Fruit fly (Drosophila melanogaster): ENCODE measurements around the gene mbf1.
A peak's percentile ranks its signal among the peaks of the same experiment; 100 is the strongest.

Gene mbf1

DNA sequence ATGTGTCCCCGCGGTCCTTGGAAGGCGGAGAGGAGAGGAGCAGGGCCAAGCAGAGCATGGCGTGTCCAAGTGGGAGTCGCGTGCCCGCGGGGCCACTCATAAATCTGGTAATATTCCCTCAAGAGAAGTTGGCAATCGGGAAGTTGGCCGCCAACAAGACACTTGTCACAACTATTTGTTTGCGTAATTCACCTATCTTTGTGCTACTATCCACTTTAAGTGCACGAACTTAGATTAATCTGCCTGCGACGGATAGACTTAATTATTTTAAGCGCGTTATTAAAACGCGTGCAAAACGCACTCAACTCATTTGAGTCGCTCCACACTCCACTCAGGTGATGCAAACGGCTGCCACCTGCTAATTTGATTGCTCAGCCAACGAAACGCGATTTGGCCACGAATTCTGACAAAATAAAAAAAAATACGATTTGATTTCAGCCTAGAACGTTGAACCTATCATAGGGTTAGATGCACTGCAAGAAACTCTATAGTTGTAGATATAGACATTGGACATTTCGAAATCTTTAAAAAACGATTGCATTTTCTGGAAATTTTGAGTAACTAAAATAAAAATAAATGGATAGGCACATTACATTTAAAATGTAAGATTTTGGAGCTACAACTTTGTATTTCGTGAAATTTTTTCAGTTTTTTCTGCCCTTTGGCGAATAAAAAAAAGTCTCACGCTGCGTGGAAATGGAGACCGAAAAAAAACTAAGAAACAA is 3.1 kb upstream of the mbf1 start (continued):
- TF ChIP-seq Sox100B (GFP tag; optimal IDR thresholded peaks at IDR 0.05) (peak; percentile 38), dysf (GFP tag; IDR thresholded peaks at IDR 0.05) (peak; percentile 82; the same call in 2 of the 3 replicates), MTF-1 (GFP tag; optimal IDR thresholded peaks at IDR 0.05; ENCODE audit: borderline replicate concordance) (no peak), Meics (GFP tag; optimal IDR thresholded peaks at IDR 0.05) (peak; percentile 72), CG6683 (GFP tag; optimal IDR thresholded peaks at IDR 0.05) (no peak), bcd (GFP tag; optimal IDR thresholded peaks at IDR 0.05) (peak; percentile 29), C15 (GFP tag; IDR thresholded peaks at IDR 0.05) (no peak), CG17612 (GFP tag; IDR thresholded peaks at IDR 0.05) (no peak), lola (GFP tag; optimal IDR thresholded peaks at IDR 0.05) (peak in 1 of 3 experiments; percentile 14), Max (GFP tag; optimal IDR thresholded peaks at IDR 0.05) (peak; percentile 28), CG4854 (GFP tag; optimal IDR thresholded peaks at IDR 0.05) (peak; percentile 18), Gug (GFP tag; IDR thresholded peaks at IDR 0.05) (no peak), Six4 (GFP tag; optimal IDR thresholded peaks at IDR 0.05) (no peak), CG8388 (GFP tag; optimal IDR thresholded peaks at IDR 0.05) (peak; percentile 33), Myb (GFP tag; optimal IDR thresholded peaks at IDR 0.05) (peak; percentile 24), Fer3 (tag; optimal IDR thresholded peaks at IDR 0.05) (peak; percentile 67), Nf-YB (GFP tag; optimal IDR thresholded peaks at IDR 0.05) (peak; percentile 3), Dbx (GFP tag; IDR thresholded peaks at IDR 0.05) (peak; percentile 74), Atf-2 (GFP tag; optimal IDR thresholded peaks at IDR 0.05) (peak; percentile 33), D (optimal IDR thresholded peaks at IDR 0.05) (no peak), D (GFP tag; optimal IDR thresholded peaks at IDR 0.05) (no peak), Hr78 (GFP tag; optimal IDR thresholded peaks at IDR 0.05) (no peak), sna (GFP tag; IDR thresholded peaks at IDR 0.05; ENCODE audit: partially characterized antibody) (no peak), Dip2 (GFP tag; IDR thresholded peaks at IDR 0.05) (no peak), CG4820 (GFP tag; optimal IDR thresholded peaks at IDR 0.05) (peak; percentile 11), lov (optimal IDR thresholded peaks at IDR 0.05) (no peak), lov (GFP tag; IDR thresholded peaks at IDR 0.05) (0 out of 3 replicates have a peak, but pooled peaks have one; percentile 38), CG11093 (GFP tag; IDR thresholded peaks at IDR 0.05) (no peak), Med (GFP tag) (peak; percentile 79), Asciz (GFP tag; optimal IDR thresholded peaks at IDR 0.05) (no peak), gem (tag; optimal IDR thresholded peaks at IDR 0.05) (peak; percentile 77), CG2712 (tag; optimal IDR thresholded peaks at IDR 0.05) (peak; percentile 61), CG12155 (GFP tag; optimal IDR thresholded peaks at IDR 0.05) (peak; percentile 35), crc (GFP tag; optimal IDR thresholded peaks at IDR 0.05) (peak; percentile 26), ems (GFP tag; optimal IDR thresholded peaks at IDR 0.05) (peak; percentile 46), lbe (GFP tag; optimal IDR thresholded peaks at IDR 0.05) (no peak), CG14014 (GFP tag; IDR thresholded peaks at IDR 0.05) (peak; percentile 71; the same call in 1 of the 2 replicates), sr (GFP tag; IDR thresholded peaks at IDR 0.05) (no peak), schlank (tag; optimal IDR thresholded peaks at IDR 0.05) (no peak), slou (GFP tag; optimal IDR thresholded peaks at IDR 0.05) (no peak), chm (GFP tag; IDR thresholded peaks at IDR 0.05) (no peak), kni (GFP tag; optimal IDR thresholded peaks at IDR 0.05) (no peak), bab2 (GFP tag; optimal IDR thresholded peaks at IDR 0.05) (peak; percentile 55), CG10274 (GFP tag; optimal IDR thresholded peaks at IDR 0.05) (no peak)

Data from whole organism, embryonic.